Worm (Caenorhabditis elegans) whole organism, L3 larva: ENCODE results near the gene pig-1.

Experiments used
- ama-1 ChIP-seq: fragments of 150-350 bp; optimal IDR thresholded peaks from 2 replicates; lab custom pipeline; 2018
- egl-5 ChIP-seq: fragments of 150-350 bp; optimal IDR thresholded peaks from 2 replicates; lab custom pipeline; 2017; ENCODE audit warnings: missing biosample characterization, missing genetic modification reagents, missing genetic modification characterization, inconsistent platforms
- nhr-237 ChIP-seq: fragments of 150-350 bp; optimal IDR thresholded peaks from 2 replicates; lab custom pipeline; 2014; ENCODE audit warnings: missing biosample characterization, missing genetic modification characterization
- snpc-4 ChIP-seq: fragments of 150-350 bp; optimal IDR thresholded peaks from 2 replicates; lab custom pipeline; 2014; ENCODE audit warnings: missing biosample characterization, missing genetic modification characterization
- unc-62 ChIP-seq: fragments of 150-350 bp; sonication (generic microtip); optimal IDR thresholded peaks from 4 replicates; lab custom pipeline; 2014; ENCODE audit warnings: missing biosample characterization, missing genetic modification reagents, missing genetic modification characterization
- ztf-4 ChIP-seq: fragments of 150-350 bp; optimal IDR thresholded peaks from 2 replicates; lab custom pipeline; 2014; ENCODE audit warnings: missing biosample characterization, missing genetic modification characterization

DNA sequence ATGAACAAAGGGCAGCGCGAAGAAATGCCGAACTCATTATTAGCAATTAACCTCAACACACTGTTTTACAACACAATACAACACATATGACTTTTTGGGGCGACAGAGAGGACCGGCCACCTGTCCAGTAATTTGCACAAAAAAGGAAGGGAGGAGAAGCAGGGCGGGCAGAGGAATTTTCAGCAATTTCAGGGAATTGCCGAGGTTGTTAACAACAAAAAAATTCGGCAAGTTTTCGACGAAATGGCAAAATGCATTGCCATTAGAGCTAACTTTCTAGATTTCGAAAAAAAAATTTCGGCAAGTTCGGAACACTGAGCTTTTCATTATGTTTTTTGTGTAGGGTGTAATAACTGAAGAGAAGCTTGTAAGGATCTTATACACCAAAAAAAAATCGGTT is 44.7 kb upstream of the pig-1 start:
- no peak for TF ChIP-seq ztf-4 (tag; lab: Kevin White, UChicago)
- TF ChIP-seq ama-1 (lab: Kevin White, UChicago), result no peak
- no peak for TF ChIP-seq nhr-237 (tag; lab: Kevin White, UChicago)
- TF ChIP-seq egl-5 (tag; lab: Kevin White, UChicago), result no peak
- TF ChIP-seq snpc-4 (tag; lab: Kevin White, UChicago), result no peak
- TF ChIP-seq unc-62 (GFP tag; lab: Kevin White, UChicago), result no peak
